Worm (Caenorhabditis elegans): ENCODE measurements around the gene mms-19.

DNA sequence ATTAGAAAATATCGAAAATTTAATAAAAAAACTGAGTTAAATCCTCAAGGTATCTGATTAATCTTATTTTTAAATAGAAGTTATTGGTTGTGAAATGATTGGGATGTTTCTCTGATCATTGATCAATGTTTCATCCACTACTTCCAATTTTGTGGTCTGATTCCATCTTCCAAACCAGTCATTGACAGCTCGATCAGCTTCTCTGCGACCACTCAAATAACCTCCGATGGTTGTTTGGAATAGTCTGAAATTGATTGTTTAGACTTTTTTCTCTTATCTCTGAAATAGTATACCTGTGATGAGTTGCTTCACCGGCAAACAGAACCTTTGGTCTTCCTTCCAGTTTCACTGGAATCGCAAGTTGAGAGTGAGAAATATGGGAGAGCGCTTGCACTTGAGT, 4.2 kb upstream of the mms-19 start:
- no peak for TF ChIP-seq lsy-2 (tag; optimal IDR thresholded peaks at IDR 0.05)
- TF ChIP-seq zip-8 (tag; optimal IDR thresholded peaks at IDR 0.05) = no peak
- no peak for TF ChIP-seq elt-1 (tag; optimal IDR thresholded peaks at IDR 0.05; ENCODE audit: borderline replicate concordance, insufficient read depth)
- TF ChIP-seq ztf-11 (tag; optimal IDR thresholded peaks at IDR 0.05) = no peak
- no peak for TF ChIP-seq ces-1 (GFP tag; optimal IDR thresholded peaks at IDR 0.05)
- TF ChIP-seq unc-39 (tag; optimal IDR thresholded peaks at IDR 0.05) = no peak
